Fruit fly (Drosophila melanogaster): ENCODE results near the gene Pgant7.
A peak's percentile ranks its signal among the peaks of the same experiment; 100 is the strongest.

Pgant7 gene

DNA sequence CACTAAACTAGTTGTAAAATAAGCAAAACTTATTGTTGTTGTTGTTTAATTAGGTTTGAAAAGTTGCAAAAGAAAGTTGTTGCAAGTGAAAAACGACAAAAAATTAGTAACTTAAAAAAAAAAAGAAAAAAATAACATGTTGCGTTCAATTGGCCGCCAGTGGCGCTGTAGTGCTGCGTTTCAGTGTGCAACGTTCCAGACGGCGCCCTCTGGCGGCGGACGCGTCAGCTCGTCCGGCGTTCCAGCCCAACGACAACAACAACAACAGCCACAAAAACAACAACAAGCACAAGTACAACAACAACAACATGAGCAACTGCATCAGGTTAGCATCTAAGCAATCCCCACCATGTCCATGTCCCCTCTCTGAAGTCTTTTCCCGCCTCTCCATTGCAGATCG lies 17.6 kb upstream of the Pgant7 start (continued):
- TF ChIP-seq CG11294 (GFP tag; IDR thresholded peaks at IDR 0.05) (no peak), CG7368 (GFP tag; optimal IDR thresholded peaks at IDR 0.05) (no peak), CG8632 (GFP tag; optimal IDR thresholded peaks at IDR 0.05) (no peak), CG6163 (GFP tag; IDR thresholded peaks at IDR 0.05) (peak; percentile 58; the same call in 2 of the 3 replicates), CG8119 (GFP tag; IDR thresholded peaks at IDR 0.05) (peak; percentile 35; the same call in 1 of the 3 replicates), salr (GFP tag; optimal IDR thresholded peaks at IDR 0.05) (no peak), Lpt (GFP tag; optimal IDR thresholded peaks at IDR 0.05) (peak; percentile 47), Sox14 (GFP tag; optimal IDR thresholded peaks at IDR 0.05) (no peak), fd59A (GFP tag; optimal IDR thresholded peaks at IDR 0.05) (no peak), dac (GFP tag; optimal IDR thresholded peaks at IDR 0.05) (peak; percentile 52), CG8319 (GFP tag; optimal IDR thresholded peaks at IDR 0.05) (no peak), Eip78C (GFP tag) (peak; percentile 78), CG34406 (GFP tag; optimal IDR thresholded peaks at IDR 0.05) (no peak), Hr4 (GFP tag; optimal IDR thresholded peaks at IDR 0.05) (peak; percentile 18), ss (GFP tag; optimal IDR thresholded peaks at IDR 0.05) (peak in 1 of 2 experiments; percentile 19)

DNA sequence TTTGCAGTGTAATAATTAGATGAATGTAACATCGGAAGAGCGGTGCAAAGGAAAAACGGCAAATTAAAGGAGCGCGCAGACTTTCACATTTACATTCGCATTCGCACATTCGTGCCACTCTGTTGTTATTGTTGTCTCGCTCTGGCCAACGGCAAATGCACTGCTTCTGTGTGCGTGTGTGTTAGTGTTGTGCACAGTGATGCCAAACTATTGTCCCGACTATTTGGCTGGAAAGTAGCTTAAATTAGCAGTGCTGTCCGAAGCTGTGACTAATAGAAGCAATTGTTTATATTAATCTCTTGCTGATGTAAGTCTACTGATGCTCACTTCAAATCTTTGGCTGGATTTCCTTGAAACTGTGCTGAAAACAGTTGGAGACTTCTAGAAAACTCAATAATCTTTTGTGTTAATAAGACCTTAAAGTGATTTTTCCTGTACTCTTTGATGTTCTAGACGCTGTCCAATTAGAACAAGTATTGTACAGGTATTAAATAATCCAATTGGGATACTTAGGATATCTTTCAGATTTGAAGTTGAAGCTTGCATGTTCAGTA lies 16.3 kb upstream of the Pgant7 start:
- TF ChIP-seq Gug (GFP tag; IDR thresholded peaks at IDR 0.05) (no peak), net (GFP tag; optimal IDR thresholded peaks at IDR 0.05) (no peak), CG15336 (GFP tag; IDR thresholded peaks at IDR 0.05) (no peak), svp (GFP tag) (peak; percentile 58), CG16779 (tag; optimal IDR thresholded peaks at IDR 0.05) (no peak), CG4318 (GFP tag; optimal IDR thresholded peaks at IDR 0.05) (no peak), Sox15 (GFP tag; optimal IDR thresholded peaks at IDR 0.05) (no peak), CG11902 (GFP tag; optimal IDR thresholded peaks at IDR 0.05) (no peak), CG34406 (GFP tag; optimal IDR thresholded peaks at IDR 0.05) (no peak), Lpt (GFP tag; optimal IDR thresholded peaks at IDR 0.05) (no peak), CG8119 (GFP tag; IDR thresholded peaks at IDR 0.05) (no peak), fkh (GFP tag; optimal IDR thresholded peaks at IDR 0.05) (no peak), CG1621 (tag; optimal IDR thresholded peaks at IDR 0.05) (no peak), salr (GFP tag; optimal IDR thresholded peaks at IDR 0.05) (peak in 1 of 2 experiments; percentile 20), CG10669 (GFP tag; optimal IDR thresholded peaks at IDR 0.05) (no peak), CG31627 (GFP tag; optimal IDR thresholded peaks at IDR 0.05) (no peak), achi (GFP tag; optimal IDR thresholded peaks at IDR 0.05) (no peak), CG7368 (GFP tag; optimal IDR thresholded peaks at IDR 0.05) (no peak), pdm3 (GFP tag; optimal IDR thresholded peaks at IDR 0.05) (no peak), eg (GFP tag; IDR thresholded peaks at IDR 0.05) (0 out of 3 replicates have a peak, but pooled peaks have one; percentile 24), CG8319 (GFP tag; optimal IDR thresholded peaks at IDR 0.05) (no peak), Sox14 (GFP tag; optimal IDR thresholded peaks at IDR 0.05) (no peak), Eip75B (GFP tag; optimal IDR thresholded peaks at IDR 0.05) (peak; percentile 6), fd59A (GFP tag; optimal IDR thresholded peaks at IDR 0.05) (no peak), CG3919 (GFP tag; optimal IDR thresholded peaks at IDR 0.05) (no peak), Sox102F (GFP tag; optimal IDR thresholded peaks at IDR 0.05) (peak; percentile 15), lz (GFP tag; optimal IDR thresholded peaks at IDR 0.05) (no peak), Eip78C (GFP tag) (peak; percentile 39), CG6854 (GFP tag; optimal IDR thresholded peaks at IDR 0.05) (no peak), fd85E (GFP tag; optimal IDR thresholded peaks at IDR 0.05) (no peak), dsx (GFP tag; optimal IDR thresholded peaks at IDR 0.05; ENCODE audit: poor library complexity, severe bottlenecking) (no peak), Ets21C (GFP tag; optimal IDR thresholded peaks at IDR 0.05) (peak; percentile 2), acj6 (GFP tag; optimal IDR thresholded peaks at IDR 0.05) (peak; percentile 15), CG8632 (GFP tag; optimal IDR thresholded peaks at IDR 0.05) (no peak), Blimp-1 (GFP tag; optimal IDR thresholded peaks at IDR 0.05) (no peak), Hr38 (GFP tag; optimal IDR thresholded peaks at IDR 0.05) (no peak), Hr4 (GFP tag; optimal IDR thresholded peaks at IDR 0.05) (no peak), CG6163 (GFP tag; IDR thresholded peaks at IDR 0.05) (0 out of 3 replicates have a peak, but pooled peaks have one; percentile 27), Smox (GFP tag; optimal IDR thresholded peaks at IDR 0.05) (no peak), CG11294 (GFP tag; IDR thresholded peaks at IDR 0.05) (no peak), Met (GFP tag; optimal IDR thresholded peaks at IDR 0.05) (no peak), CG6276 (GFP tag; optimal IDR thresholded peaks at IDR 0.05) (no peak), Hr39 (GFP tag; optimal IDR thresholded peaks at IDR 0.05) (peak; percentile 11), dac (GFP tag; optimal IDR thresholded peaks at IDR 0.05) (no peak), esn (GFP tag; optimal IDR thresholded peaks at IDR 0.05) (no peak), vri (GFP tag; optimal IDR thresholded peaks at IDR 0.05) (no peak), Ets96B (tag; optimal IDR thresholded peaks at IDR 0.05) (no peak)

Measured in whole organism, prepupa.